Fruit fly (Drosophila melanogaster): Measurements from ENCODE around the gene brwl.

The brwl gene

DNA sequence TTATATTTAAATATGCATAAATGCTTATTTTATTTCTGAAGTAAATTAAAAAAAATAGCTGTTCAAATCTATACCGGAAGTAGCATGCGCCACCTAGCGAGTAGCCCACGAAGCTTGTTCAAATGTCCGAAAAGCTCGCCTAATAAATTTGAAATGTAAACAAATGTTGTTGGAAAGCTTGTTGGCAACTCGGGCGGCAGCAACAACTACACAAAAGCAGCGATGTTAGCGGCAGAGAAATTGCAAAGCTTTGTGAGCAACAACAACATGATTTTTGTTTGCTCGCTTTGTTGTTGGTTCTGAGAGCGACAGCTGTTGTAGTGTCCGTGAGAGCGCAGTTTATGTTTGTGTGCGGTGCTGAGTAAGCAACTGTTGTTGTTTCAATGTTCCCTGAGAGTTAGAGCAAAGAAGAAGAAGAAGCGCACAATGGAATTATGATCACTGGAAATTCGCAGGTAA is 1.3 kb upstream of the brwl start (continued):
- TF ChIP-seq CG18619 (GFP tag; optimal IDR thresholded peaks at IDR 0.05) = peak; percentile 99
- TF ChIP-seq Tbp (GFP tag; optimal IDR thresholded peaks at IDR 0.05) = no peak
- TF ChIP-seq CG10209 (GFP tag; optimal IDR thresholded peaks at IDR 0.05) = peak; percentile 98
- TF ChIP-seq shn (GFP tag; optimal IDR thresholded peaks at IDR 0.05) = peak; percentile 91
- TF ChIP-seq sug (tag; optimal IDR thresholded peaks at IDR 0.05) = peak; percentile 97
- peak; percentile 89 for TF ChIP-seq HmgD (GFP tag; optimal IDR thresholded peaks at IDR 0.05)
- TF ChIP-seq Ravus (GFP tag; IDR thresholded peaks at IDR 0.05) = peak; percentile 68
- TF ChIP-seq CG18599 (GFP tag; optimal IDR thresholded peaks at IDR 0.05) = peak; percentile 98
- TF ChIP-seq stc (GFP tag; IDR thresholded peaks at IDR 0.05) = peak; percentile 98
- TF ChIP-seq sr (GFP tag; IDR thresholded peaks at IDR 0.05) = peak; percentile 99
- TF ChIP-seq Six4 (GFP tag; optimal IDR thresholded peaks at IDR 0.05) = peak; percentile 95
- TF ChIP-seq grau (tag; optimal IDR thresholded peaks at IDR 0.05) = peak; percentile 95
- peak; percentile 64 for TF ChIP-seq esg (GFP tag; conservative IDR thresholded peaks at IDR 0.05)
- peak; percentile 97 for TF ChIP-seq Camta (GFP tag; optimal IDR thresholded peaks at IDR 0.05)
- peak; percentile 83; the same call in 2 of the 3 replicates for TF ChIP-seq CG3726 (GFP tag; IDR thresholded peaks at IDR 0.05)
- peak; percentile 94 for TF ChIP-seq tap (tag; optimal IDR thresholded peaks at IDR 0.05)
- TF ChIP-seq CG6654 (GFP tag; optimal IDR thresholded peaks at IDR 0.05) = peak; percentile 91
- TF ChIP-seq CG17328 (GFP tag; IDR thresholded peaks at IDR 0.05) = peak; percentile 98
- no peak for TF ChIP-seq CG6791 (GFP tag; IDR thresholded peaks at IDR 0.05; ENCODE audit: partially characterized antibody)
- TF ChIP-seq CG6272 (GFP tag; IDR thresholded peaks at IDR 0.05) = peak; percentile 74
- no peak for TF ChIP-seq mld (GFP tag; IDR thresholded peaks at IDR 0.05; ENCODE audit: partially characterized antibody)
- peak; percentile 82 for TF ChIP-seq HLH54F (GFP tag; optimal IDR thresholded peaks at IDR 0.05)
- TF ChIP-seq Side (GFP tag; optimal IDR thresholded peaks at IDR 0.05) = peak; percentile 97
- peak; percentile 94 for TF ChIP-seq CG11695 (GFP tag; IDR thresholded peaks at IDR 0.05)
- peak; percentile 65 for TF ChIP-seq kay (GFP tag; optimal IDR thresholded peaks at IDR 0.05)
- peak; percentile 94 for TF ChIP-seq cwo (GFP tag; optimal IDR thresholded peaks at IDR 0.05)
- TF ChIP-seq CG7745 (tag; optimal IDR thresholded peaks at IDR 0.05) = peak; percentile 75
- peak; percentile 78 for TF ChIP-seq aop (GFP tag; IDR thresholded peaks at IDR 0.05)
- TF ChIP-seq vvl (GFP tag; IDR thresholded peaks at IDR 0.05) = peak; percentile 99
- peak; percentile 98 for TF ChIP-seq en (GFP tag; optimal IDR thresholded peaks at IDR 0.05)
- peak; percentile 99 for TF ChIP-seq CG10431 (GFP tag; optimal IDR thresholded peaks at IDR 0.05)
- TF ChIP-seq Hand (GFP tag; optimal IDR thresholded peaks at IDR 0.05) = peak; percentile 98
- peak; percentile 94 for TF ChIP-seq CG17829 (tag; optimal IDR thresholded peaks at IDR 0.05)
- TF ChIP-seq CG6689 (GFP tag; IDR thresholded peaks at IDR 0.05) = peak; percentile 87
- peak; percentile 92 for TF ChIP-seq Dip3 (GFP tag; optimal IDR thresholded peaks at IDR 0.05)
- TF ChIP-seq Doc2 (GFP tag; IDR thresholded peaks at IDR 0.05) = peak; percentile 61; the same call in 1 of the 2 replicates
- peak; percentile 96 for TF ChIP-seq CG1647 (GFP tag; optimal IDR thresholded peaks at IDR 0.05)
- peak; percentile 85 for TF ChIP-seq mam (GFP tag; optimal IDR thresholded peaks at IDR 0.05)
- peak; percentile 99 for TF ChIP-seq sqz (GFP tag; optimal IDR thresholded peaks at IDR 0.05)
- no peak for TF ChIP-seq Stat92E (GFP tag; optimal IDR thresholded peaks at IDR 0.05)
- TF ChIP-seq CG13424 (tag; optimal IDR thresholded peaks at IDR 0.05) = peak; percentile 89
- peak; percentile 93 for TF ChIP-seq H2.0 (GFP tag; IDR thresholded peaks at IDR 0.05)
- peak; percentile 81 for TF ChIP-seq CG3995 (GFP tag; optimal IDR thresholded peaks at IDR 0.05)
- TF ChIP-seq lmd (GFP tag; IDR thresholded peaks at IDR 0.05) = peak; percentile 80
- peak; percentile 97 for TF ChIP-seq salm (tag; optimal IDR thresholded peaks at IDR 0.05)
- no peak for TF ChIP-seq bbx (GFP tag; IDR thresholded peaks at IDR 0.05; ENCODE audit: partially characterized antibody)
- TF ChIP-seq da (GFP tag; optimal IDR thresholded peaks at IDR 0.05) = peak; percentile 92
- peak; percentile 88 for TF ChIP-seq CG1792 (GFP tag; optimal IDR thresholded peaks at IDR 0.05)
- TF ChIP-seq croc (GFP tag; conservative IDR thresholded peaks at IDR 0.05) = peak; percentile 57; the same call in 2 of the 3 replicates
- TF ChIP-seq CG9797 (GFP tag; optimal IDR thresholded peaks at IDR 0.05) = peak; percentile 73
- peak; percentile 97 for TF ChIP-seq CG7271 (tag; optimal IDR thresholded peaks at IDR 0.05)
